Worm (Caenorhabditis elegans) whole organism, mixed stage, embryonic: Measurements from ENCODE around the gene vit-3.

ENCODE experiments used
- M03D4.4 ChIP-seq: sonication (generic microtip); optimal IDR thresholded peaks from 2 replicates; lab custom pipeline; 2017; ENCODE audit warnings: mild to moderate bottlenecking, missing genetic modification characterization, missing compliant biosample characterization
- elt-3 ChIP-seq: fragments of 150-350 bp; optimal IDR thresholded peaks from 2 replicates; lab custom pipeline; 2014; ENCODE audit warnings: missing biosample characterization, missing genetic modification characterization
- flh-1 ChIP-seq: fragments of 200-800 bp; sonication (Bioruptor generic); optimal IDR thresholded peaks from 2 replicates; lab custom pipeline; 2018; ENCODE audit warnings: mild to moderate bottlenecking, missing genetic modification characterization, moderate library complexity, missing compliant biosample characterization
- lsy-2 ChIP-seq: fragments of 150-350 bp; optimal IDR thresholded peaks from 2 replicates; lab custom pipeline; 2014; ENCODE audit warnings: missing biosample characterization, missing genetic modification characterization
- mep-1 ChIP-seq: fragments of 150-350 bp; optimal IDR thresholded peaks from 2 replicates; lab custom pipeline; 2017; ENCODE audit warnings: missing biosample characterization, missing genetic modification reagents, missing genetic modification characterization, inconsistent platforms
- nhr-237 ChIP-seq: fragments of 150-350 bp; optimal IDR thresholded peaks from 2 replicates; lab custom pipeline; 2014; ENCODE audit warnings: missing biosample characterization, missing genetic modification characterization
- nhr-28 ChIP-seq: fragments of 150-350 bp; optimal IDR thresholded peaks from 2 replicates; lab custom pipeline; 2014; ENCODE audit warnings: missing biosample characterization, missing genetic modification characterization
- nhr-76 ChIP-seq: sonication (generic microtip); optimal IDR thresholded peaks from 2 replicates; lab custom pipeline; 2017; ENCODE audit warnings: missing biosample characterization, missing genetic modification characterization
- pha-4 ChIP-seq: fragments of 150-350 bp; optimal IDR thresholded peaks from 2 replicates; lab custom pipeline; 2018; ENCODE audit warnings: missing biosample characterization, missing genetic modification reagents, missing genetic modification characterization
- tbx-8 ChIP-seq: fragments of 200-800 bp; sonication (Bioruptor generic); optimal IDR thresholded peaks from 2 replicates; lab custom pipeline; 2018; ENCODE audit warnings: mild to moderate bottlenecking, missing genetic modification characterization, moderate library complexity, missing compliant biosample characterization
- unc-39 ChIP-seq: fragments of 150-350 bp; optimal IDR thresholded peaks from 2 replicates; lab custom pipeline; 2014; ENCODE audit warnings: missing biosample characterization, missing genetic modification characterization
- unc-62 ChIP-seq: fragments of 150-350 bp; optimal IDR thresholded peaks from 2 replicates; lab custom pipeline; 2014; ENCODE audit warnings: missing biosample characterization, missing genetic modification reagents, missing genetic modification characterization

- no peak for TF ChIP-seq nhr-28
- no peak for TF ChIP-seq unc-62 (GFP tag; lab: Kevin White, UChicago)
- no peak for TF ChIP-seq flh-1 (GFP tag; lab: Kevin White, UChicago)
- no peak for TF ChIP-seq M03D4.4 (tag; lab: Kevin White, UChicago)
- no peak for TF ChIP-seq nhr-237 (tag; lab: Kevin White, UChicago)
- no peak for TF ChIP-seq lsy-2 (tag; lab: Kevin White, UChicago)
- no peak for TF ChIP-seq elt-3
- no peak for TF ChIP-seq mep-1 (tag; lab: Kevin White, UChicago)
- no peak for TF ChIP-seq pha-4 (tag; lab: Kevin White, UChicago)
- TF ChIP-seq tbx-8 (GFP tag; lab: Kevin White, UChicago) = no peak
- no peak for TF ChIP-seq unc-39
- TF ChIP-seq nhr-76 = no peak
Measured at ce11 chrX:3596303-3596772, 24.0 kb upstream of the vit-3 start, which contains the start of gene T27A10.6.
